Worm (Caenorhabditis elegans) whole organism, midembryonic: Measurements from ENCODE around the gene srp-8.

Experiments used
- flt-1 ChIP-seq: fragments of 200-800 bp; sonication (Bioruptor generic); IDR thresholded peaks from 2 replicates; pipeline ENCODE4 v1.3.6; 2022; ENCODE audit warnings: missing genetic modification characterization, missing compliant biosample characterization
- med-1 ChIP-seq: sonication (generic microtip); optimal IDR thresholded peaks from 2 replicates; lab custom pipeline; 2017; ENCODE audit warnings: missing genetic modification characterization, mild to moderate bottlenecking, missing compliant biosample characterization, antibody characterized with exemption, missing genetic modification reagents; ENCODE audit not compliant: insufficient read depth
- ref-1 ChIP-seq: fragments of 200-800 bp; sonication (Bioruptor generic); conservative IDR thresholded peaks from 2 replicates; pipeline ENCODE4 v1.3.6; 2022; ENCODE audit warnings: missing genetic modification reagents, missing genetic modification characterization, missing compliant biosample characterization
- ztf-29 ChIP-seq: fragments of 200-800 bp; sonication (Bioruptor generic); IDR thresholded peaks from 2 replicates; pipeline ENCODE4 v1.3.6; 2022; ENCODE audit warnings: missing genetic modification reagents, missing genetic modification characterization, missing compliant biosample characterization

- TF ChIP-seq ztf-29 (GFP tag; lab: Robert Waterston, UW): no peak
- no peak for TF ChIP-seq ref-1 (GFP tag; lab: Robert Waterston, UW)
- no peak for TF ChIP-seq flt-1 (GFP tag; lab: Robert Waterston, UW)
- no peak for TF ChIP-seq med-1
These were observed 23.4 kb downstream of the srp-8 start, which contains the start of gene timp-1 for ce11 chrV:8206931-8207330.
